Fruit fly (Drosophila melanogaster) whole organism, embryonic: ENCODE results near the gene CG3999.
A peak's percentile ranks its signal among the peaks of the same experiment; 100 is the strongest.

Source experiments
- CG10366 ChIP-seq: fragments of 200-800 bp; sonication (Bioruptor generic); IDR thresholded peaks from 2 replicates; pipeline ENCODE4 v1.3.6; 2022; ENCODE audit warnings: missing biosample characterization, missing genetic modification characterization
- CG10543 ChIP-seq: fragments of 200-800 bp; sonication (Bioruptor generic); optimal IDR thresholded peaks from 3 replicates; lab custom pipeline; 2017; ENCODE audit warnings: missing biosample characterization, mild to moderate bottlenecking, missing genetic modification characterization, moderate library complexity
- CG11398 ChIP-seq: fragments of 200-800 bp; sonication (Bioruptor generic); optimal IDR thresholded peaks from 2 replicates; lab custom pipeline; 2016; ENCODE audit warnings: missing biosample characterization, missing genetic modification characterization
- CG11456 ChIP-seq: fragments of 200-800 bp; sonication (Bioruptor generic); IDR thresholded peaks from 3 replicates; pipeline ENCODE4 v1.3.6; 2022; ENCODE audit warnings: missing biosample characterization, missing genetic modification characterization
- CG11504 ChIP-seq: fragments of 200-800 bp; sonication (Bioruptor generic); optimal IDR thresholded peaks from 3 replicates; lab custom pipeline; 2019; ENCODE audit warnings: missing biosample characterization, mild to moderate bottlenecking, missing genetic modification characterization, moderate library complexity
- CG13624 ChIP-seq: fragments of 200-800 bp; sonication (Bioruptor generic); optimal IDR thresholded peaks from 2 replicates; lab custom pipeline; 2016; ENCODE audit warnings: missing biosample characterization, missing genetic modification characterization
- CG14014 ChIP-seq: fragments of 200-800 bp; sonication (Bioruptor generic); IDR thresholded peaks from 2 replicates; pipeline ENCODE4 v1.3.6; 2022; ENCODE audit warnings: missing biosample characterization, missing genetic modification characterization
- CG14441 ChIP-seq: fragments of 200-800 bp; sonication (Bioruptor generic); IDR thresholded peaks from 2 replicates; pipeline ENCODE4 v1.3.6; 2022; ENCODE audit warnings: missing biosample characterization, missing genetic modification characterization
- CG30403 ChIP-seq: fragments of 200-800 bp; sonication (Bioruptor generic); optimal IDR thresholded peaks from 3 replicates; lab custom pipeline; 2016; ENCODE audit warnings: missing biosample characterization, missing genetic modification characterization
- CG32532 ChIP-seq: fragments of 200-800 bp; sonication (Bioruptor generic); IDR thresholded peaks from 2 replicates; pipeline ENCODE4 v1.3.6; 2022; ENCODE audit warnings: missing biosample characterization, missing genetic modification characterization
- CG7357 ChIP-seq: fragments of 200-800 bp; sonication (Bioruptor generic); IDR thresholded peaks from 3 replicates; pipeline ENCODE4 v1.3.6; 2022; ENCODE audit warnings: missing biosample characterization, missing genetic modification characterization
- CG7839 ChIP-seq: fragments of 200-800 bp; sonication (Bioruptor generic); optimal IDR thresholded peaks from 3 replicates; lab custom pipeline; 2018; ENCODE audit warnings: missing biosample characterization, mild to moderate bottlenecking, missing genetic modification characterization, moderate library complexity
- CG7987 ChIP-seq: fragments of 200-800 bp; sonication (Bioruptor generic); optimal IDR thresholded peaks from 2 replicates; lab custom pipeline; 2018; ENCODE audit warnings: missing biosample characterization, mild to moderate bottlenecking, missing genetic modification characterization, moderate library complexity
- CG8924 ChIP-seq: fragments of 200-800 bp; optimal IDR thresholded peaks from 3 replicates; lab custom pipeline; 2019; ENCODE audit warnings: missing biosample characterization, mild to moderate bottlenecking, missing genetic modification characterization, moderate library complexity
- CG9932 ChIP-seq: fragments of 200-800 bp; sonication (Bioruptor generic); IDR thresholded peaks from 2 replicates; pipeline ENCODE4 v1.3.6; 2022; ENCODE audit warnings: missing biosample characterization, missing genetic modification characterization
- Dbx ChIP-seq: fragments of 200-800 bp; sonication (Bioruptor generic); IDR thresholded peaks from 3 replicates; pipeline ENCODE4 v1.3.6; 2022; ENCODE audit warnings: missing biosample characterization, missing genetic modification characterization
- Eip74EF ChIP-seq, 2 experiments: fragments of 200-800 bp in 1 of 2; fragments of >200 bp in 1 of 2; sonication (Bioruptor generic) in 1 of 2; optimal IDR thresholded peaks; 2 replicates each; lab custom pipeline; 2017 to 2019; ENCODE audit warnings: missing biosample characterization in 2 of 2, missing genetic modification characterization in 2 of 2, mild to moderate bottlenecking in 1 of 2, moderate library complexity in 1 of 2
- Ets97D ChIP-seq: fragments of 200-800 bp; sonication (Bioruptor generic); optimal IDR thresholded peaks from 3 replicates; lab custom pipeline; 2016; ENCODE audit warnings: missing biosample characterization, missing genetic modification characterization
- Fer3 ChIP-seq: fragments of 200-800 bp; sonication (Bioruptor generic); optimal IDR thresholded peaks from 2 replicates; lab custom pipeline; 2018; ENCODE audit warnings: missing biosample characterization, mild to moderate bottlenecking, missing genetic modification characterization, moderate library complexity
- HLH54F ChIP-seq: fragments of 200-800 bp; sonication (Bioruptor generic); optimal IDR thresholded peaks from 3 replicates; lab custom pipeline; 2016; ENCODE audit warnings: missing biosample characterization, missing genetic modification characterization
- MBD-R2 ChIP-seq: fragments of 200-800 bp; sonication (Bioruptor generic); IDR thresholded peaks from 2 replicates; pipeline ENCODE4 v1.3.6; 2022; ENCODE audit warnings: missing biosample characterization, missing genetic modification characterization
- Meics ChIP-seq: fragments of 200-800 bp; sonication (Bioruptor generic); optimal IDR thresholded peaks from 2 replicates; lab custom pipeline; 2017; ENCODE audit warnings: missing biosample characterization, mild to moderate bottlenecking, missing genetic modification characterization
- NC2α ChIP-seq: fragments of 200-800 bp; sonication (Bioruptor generic); optimal IDR thresholded peaks from 2 replicates; lab custom pipeline; 2016; ENCODE audit warnings: missing biosample characterization, missing genetic modification characterization
- NfI ChIP-seq: fragments of 200-800 bp; sonication (Bioruptor generic); optimal IDR thresholded peaks from 3 replicates; lab custom pipeline; 2018; ENCODE audit warnings: missing biosample characterization, mild to moderate bottlenecking, missing genetic modification characterization, moderate library complexity
- az2 ChIP-seq: fragments of 200-800 bp; sonication (Bioruptor generic); optimal IDR thresholded peaks from 3 replicates; lab custom pipeline; 2016; ENCODE audit warnings: missing biosample characterization, missing genetic modification characterization
- cas ChIP-seq: fragments of 200-800 bp; sonication (Bioruptor generic); IDR thresholded peaks from 2 replicates; pipeline ENCODE4 v1.3.6; 2022; ENCODE audit warnings: missing biosample characterization, missing genetic modification characterization
- eve ChIP-seq, 2 experiments: fragments of >200 bp; optimal IDR thresholded peaks; 2 replicates each; lab custom pipeline; 2017; ENCODE audit warnings: missing biosample characterization in 2 of 2, missing genetic modification characterization in 2 of 2
- fd3F ChIP-seq: fragments of 200-800 bp; sonication (Bioruptor generic); optimal IDR thresholded peaks from 2 replicates; lab custom pipeline; 2018; ENCODE audit warnings: missing biosample characterization, mild to moderate bottlenecking, missing genetic modification characterization, moderate library complexity
- fd96Cb ChIP-seq: fragments of 200-800 bp; sonication (Bioruptor generic); optimal IDR thresholded peaks from 2 replicates; lab custom pipeline; 2018; ENCODE audit warnings: missing biosample characterization, mild to moderate bottlenecking, missing genetic modification characterization, moderate library complexity
- gcm ChIP-seq: fragments of 200-800 bp; sonication (Bioruptor generic); optimal IDR thresholded peaks from 2 replicates; lab custom pipeline; 2019; ENCODE audit warnings: missing biosample characterization, mild to moderate bottlenecking, missing genetic modification characterization, moderate library complexity
- hbn ChIP-seq: fragments of 200-800 bp; sonication (Bioruptor generic); IDR thresholded peaks from 2 replicates; pipeline ENCODE4 v1.3.6; 2022; ENCODE audit warnings: missing biosample characterization, missing genetic modification characterization; ENCODE audit not compliant: partially characterized antibody
- hkb ChIP-seq, 2 experiments: fragments of 200-800 bp in 1 of 2; fragments of >200 bp in 1 of 2; sonication (Bioruptor generic) in 1 of 2; IDR thresholded peaks in 1 of 2; optimal IDR thresholded peaks in 1 of 2; 2 replicates each; pipeline versions ENCODE4 v1.3.6 to Lab custom; 2017 to 2022; ENCODE audit warnings: missing biosample characterization in 1 of 2, missing genetic modification characterization in 1 of 2
- ind ChIP-seq: fragments of 200-800 bp; sonication (Bioruptor generic); optimal IDR thresholded peaks from 3 replicates; lab custom pipeline; 2016; ENCODE audit warnings: missing biosample characterization, missing genetic modification characterization
- maf-S ChIP-seq: fragments of 200-800 bp; sonication (Bioruptor generic); optimal IDR thresholded peaks from 2 replicates; lab custom pipeline; 2016; ENCODE audit warnings: missing biosample characterization, missing genetic modification characterization
- pan ChIP-seq, 4 experiments: fragments of >200 bp in 3 of 4; fragments of 200-800 bp in 1 of 4; sonication (Bioruptor generic) in 1 of 4; optimal IDR thresholded peaks in 3 of 4; IDR thresholded peaks in 1 of 4; 2 replicates each; pipeline versions ENCODE4 v1.3.6 to Lab custom; 2017 to 2022; ENCODE audit warnings: missing biosample characterization in 2 of 4, missing genetic modification characterization in 2 of 4, mixed read lengths in 1 of 4
- pho ChIP-seq: fragments of 200-800 bp; sonication (Bioruptor generic); optimal IDR thresholded peaks from 2 replicates; lab custom pipeline; 2016; ENCODE audit warnings: missing biosample characterization, missing genetic modification characterization
- rib ChIP-seq: fragments of 200-800 bp; sonication (Bioruptor generic); IDR thresholded peaks from 2 replicates; pipeline ENCODE4 v1.3.6; 2022; ENCODE audit warnings: missing biosample characterization, missing genetic modification characterization
- sr ChIP-seq: fragments of 200-800 bp; sonication (Bioruptor generic); IDR thresholded peaks from 3 replicates; pipeline ENCODE4 v1.3.6; 2022; ENCODE audit warnings: missing biosample characterization, missing genetic modification characterization
- trh ChIP-seq: fragments of 200-800 bp; sonication (Bioruptor generic); optimal IDR thresholded peaks from 2 replicates; lab custom pipeline; 2016; ENCODE audit warnings: missing biosample characterization, missing genetic modification characterization
- zen ChIP-seq: fragments of 200-800 bp; sonication (Bioruptor generic); optimal IDR thresholded peaks from 3 replicates; lab custom pipeline; 2018; ENCODE audit warnings: missing biosample characterization, mild to moderate bottlenecking, missing genetic modification characterization, moderate library complexity
- zen2 ChIP-seq: fragments of 200-800 bp; sonication (Bioruptor generic); IDR thresholded peaks from 3 replicates; pipeline ENCODE4 v1.3.6; 2022; ENCODE audit warnings: missing biosample characterization, missing genetic modification characterization; ENCODE audit not compliant: partially characterized antibody

The CG3999 gene

DNA sequence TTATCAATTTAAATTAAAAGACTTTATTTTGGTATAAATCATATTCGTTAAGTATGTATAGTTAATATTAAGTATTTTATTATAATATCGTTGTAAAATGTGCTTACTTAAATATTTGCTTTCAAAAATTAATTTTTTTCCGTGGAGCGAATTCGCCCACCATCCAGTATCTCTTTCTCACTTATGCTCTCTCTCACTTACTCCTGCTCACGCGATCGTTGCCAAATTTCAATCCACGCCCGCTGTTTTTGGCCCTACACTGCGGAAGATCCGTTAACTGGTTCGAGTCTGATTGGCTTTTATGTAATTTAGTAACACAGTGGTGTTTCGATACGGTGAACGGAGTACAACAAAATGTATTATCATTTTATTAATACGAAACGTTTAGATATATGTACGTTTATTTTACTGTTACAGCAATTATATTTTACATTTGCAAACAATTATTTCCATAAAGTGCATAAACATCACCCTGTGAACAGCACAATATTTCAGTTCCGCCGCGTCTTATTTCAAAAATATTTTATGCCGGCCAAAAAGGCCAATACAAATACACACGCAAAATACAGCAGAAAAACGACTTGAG is 14.3 kb downstream of the CG3999 start (continued):
- TF ChIP-seq maf-S (GFP tag; lab: Kevin White, UChicago) (peak; percentile 8), Dbx (peak; percentile 88), rib (GFP tag; lab: Robert Waterston, UW) (peak; percentile 90), CG10543 (peak; percentile 62), cas (peak; percentile 56; the same call in 1 of the 2 replicates), CG7987 (GFP tag; lab: Kevin White, UChicago) (no peak), CG9932 (peak; percentile 82), CG11504 (tag; lab: Kevin White, UChicago) (peak; percentile 67), trh (GFP tag; lab: Kevin White, UChicago) (no peak), NC2α (GFP tag; lab: Kevin White, UChicago) (no peak), eve (GFP tag; optimal IDR thresholded peaks at IDR 0.05; lab: Kevin White, UChicago) (peak in 1 of 2 experiments; percentile 34), gcm (GFP tag; lab: Kevin White, UChicago) (no peak), hbn (GFP tag; lab: Robert Waterston, UW) (no peak), pho (GFP tag; lab: Kevin White, UChicago) (peak; percentile 49), fd96Cb (tag; lab: Kevin White, UChicago) (peak; percentile 19), CG7357 (GFP tag; lab: Robert Waterston, UW) (0 out of 3 replicates have a peak, but pooled peaks have one; percentile 34), Fer3 (tag; lab: Kevin White, UChicago) (peak; percentile 44), zen2 (no peak), CG14441 (GFP tag; lab: Robert Waterston, UW) (peak; percentile 44), az2 (GFP tag; lab: Kevin White, UChicago) (peak; percentile 45), ind (GFP tag; lab: Kevin White, UChicago) (peak; percentile 58), CG13624 (peak; percentile 71), HLH54F (GFP tag; lab: Kevin White, UChicago) (peak; percentile 24), CG30403 (GFP tag; lab: Kevin White, UChicago) (peak; percentile 62), Meics (GFP tag; lab: Kevin White, UChicago) (peak; percentile 73), MBD-R2 (peak; percentile 61), CG7839 (tag; lab: Kevin White, UChicago) (peak; percentile 68), CG11398 (GFP tag; lab: Kevin White, UChicago) (no peak), CG8924 (tag; lab: Kevin White, UChicago) (peak; percentile 44), hkb (optimal IDR thresholded peaks at IDR 0.05; lab: Kevin White, UChicago) (no peak), hkb (GFP tag; IDR thresholded peaks at IDR 0.05; lab: Robert Waterston, UW) (peak; percentile 67), Eip74EF (GFP tag; optimal IDR thresholded peaks at IDR 0.05; lab: Kevin White, UChicago) (peak in 1 of 2 experiments; percentile 59), sr (GFP tag; lab: Robert Waterston, UW) (peak; percentile 68; the same call in 2 of the 3 replicates), NfI (GFP tag; lab: Kevin White, UChicago) (peak; percentile 37), CG11456 (GFP tag; lab: Robert Waterston, UW) (peak; percentile 52; the same call in 1 of the 3 replicates), CG32532 (GFP tag; lab: Robert Waterston, UW) (peak; percentile 87), pan (optimal IDR thresholded peaks at IDR 0.05; lab: Kevin White, UChicago) (no peak), pan (GFP tag; optimal IDR thresholded peaks at IDR 0.05 in 1 of 2, IDR thresholded peaks at IDR 0.05 in 1 of 2) (peak in 1 of 2 experiments; percentile 57), CG14014 (GFP tag; lab: Robert Waterston, UW) (peak; percentile 50), fd3F (GFP tag; lab: Kevin White, UChicago) (peak; percentile 56), zen (peak; percentile 27), CG10366 (peak; percentile 45), Ets97D (GFP tag; lab: Kevin White, UChicago) (peak; percentile 27)
